Fruit fly (Drosophila melanogaster) whole organism, adult: ENCODE data around the gene Rpn12R.

ENCODE experiments used
- CG11617 ChIP-seq: fragments of 200-800 bp; sonication (Bioruptor generic); optimal IDR thresholded peaks from 2 replicates; lab custom pipeline; 2017; ENCODE audit warnings: mild to moderate bottlenecking, missing biosample characterization, missing genetic modification reagents, missing genetic modification characterization
- CG12768 ChIP-seq: fragments of 200-800 bp; sonication (Bioruptor generic); optimal IDR thresholded peaks from 2 replicates; lab custom pipeline; 2017; ENCODE audit warnings: missing biosample characterization, missing genetic modification characterization, mild to moderate bottlenecking, moderate library complexity, missing genetic modification reagents
- CG1620 ChIP-seq: fragments of 200-800 bp; sonication (Bioruptor generic); optimal IDR thresholded peaks from 2 replicates; lab custom pipeline; 2016; ENCODE audit warnings: missing biosample characterization, missing genetic modification characterization
- CG7045 ChIP-seq: fragments of 200-800 bp; sonication (Bioruptor generic); optimal IDR thresholded peaks from 2 replicates; lab custom pipeline; 2017; ENCODE audit warnings: missing biosample characterization, mild to moderate bottlenecking, missing genetic modification characterization
- bab1 ChIP-seq: fragments of 200-800 bp; sonication (Bioruptor generic); optimal IDR thresholded peaks from 3 replicates; lab custom pipeline; 2019; ENCODE audit warnings: missing biosample characterization, mild to moderate bottlenecking, missing genetic modification characterization, moderate library complexity
- cic ChIP-seq: fragments of 200-800 bp; sonication (Bioruptor generic); optimal IDR thresholded peaks from 2 replicates; lab custom pipeline; 2017; ENCODE audit warnings: missing biosample characterization, mild to moderate bottlenecking, missing genetic modification characterization, moderate library complexity
- kay ChIP-seq: fragments of 200-800 bp; sonication (Bioruptor generic); peaks from one replicate; lab custom pipeline; 2016; ENCODE audit warnings: missing biosample characterization, missing genetic modification characterization, borderline replicate concordance
- pad ChIP-seq: fragments of 200-800 bp; sonication (Bioruptor generic); optimal IDR thresholded peaks from 3 replicates; lab custom pipeline; 2017; ENCODE audit warnings: missing biosample characterization, missing genetic modification characterization, mild to moderate bottlenecking, moderate library complexity, missing genetic modification reagents
- tj ChIP-seq: fragments of 200-800 bp; sonication (Bioruptor generic); optimal IDR thresholded peaks from 3 replicates; lab custom pipeline; 2017; ENCODE audit warnings: missing biosample characterization, mild to moderate bottlenecking, missing genetic modification characterization, moderate library complexity
- toe ChIP-seq: fragments of 200-800 bp; sonication (Bioruptor generic); optimal IDR thresholded peaks from 2 replicates; lab custom pipeline; 2016; ENCODE audit warnings: missing biosample characterization, missing genetic modification characterization

DNA sequence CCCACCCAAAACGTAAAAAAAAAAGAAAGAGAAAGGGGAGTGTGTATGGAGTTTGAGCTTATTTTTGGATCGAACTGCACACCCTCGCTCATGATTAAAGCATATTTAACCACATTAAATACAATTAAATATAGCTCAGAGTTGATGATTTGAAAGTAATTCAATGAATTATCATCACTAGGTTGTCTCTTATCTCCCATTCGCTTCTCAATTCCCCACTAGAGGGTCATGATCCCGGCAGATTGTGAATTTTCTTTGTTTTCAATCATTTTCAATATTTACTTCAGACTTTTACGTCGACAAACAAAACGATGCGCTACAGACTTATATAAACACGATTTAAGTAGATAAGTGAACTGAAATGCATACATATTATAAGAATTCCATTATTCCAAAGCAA lies 34.0 kb upstream of the Rpn12R start:
- TF ChIP-seq toe (GFP tag; lab: Kevin White, UChicago) (no peak), cic (GFP tag; lab: Kevin White, UChicago) (no peak), CG7045 (no peak), pad (GFP tag; lab: Kevin White, UChicago) (no peak), kay (GFP tag; lab: Kevin White, UChicago) (no peak), CG1620 (GFP tag; lab: Kevin White, UChicago) (no peak), bab1 (GFP tag; lab: Kevin White, UChicago) (no peak), CG12768 (GFP tag; lab: Kevin White, UChicago) (no peak), CG11617 (GFP tag; lab: Kevin White, UChicago) (no peak), tj (GFP tag; lab: Kevin White, UChicago) (no peak)
